Fruit fly (Drosophila melanogaster) whole organism, prepupa: Measurements from ENCODE around the gene car.
A peak's percentile ranks its signal among the peaks of the same experiment; 100 is the strongest.

Source experiments
- CG10669 ChIP-seq: fragments of 200-800 bp; sonication (Bioruptor generic); optimal IDR thresholded peaks from 3 replicates; lab custom pipeline; 2018; ENCODE audit warnings: missing biosample characterization, mild to moderate bottlenecking, missing genetic modification characterization, moderate library complexity
- CG11762 ChIP-seq: fragments of 200-800 bp; sonication (Bioruptor generic); optimal IDR thresholded peaks from 3 replicates; lab custom pipeline; 2016; ENCODE audit warnings: missing biosample characterization, missing genetic modification characterization; ENCODE audit not compliant: insufficient read depth
- CG11902 ChIP-seq: fragments of 200-800 bp; sonication (Bioruptor generic); optimal IDR thresholded peaks from 3 replicates; lab custom pipeline; 2016; ENCODE audit warnings: missing biosample characterization, missing genetic modification characterization
- CG1621 ChIP-seq: fragments of 200-800 bp; sonication (Bioruptor generic); optimal IDR thresholded peaks from 3 replicates; lab custom pipeline; 2018; ENCODE audit warnings: missing biosample characterization, mild to moderate bottlenecking, missing genetic modification characterization
- CG16779 ChIP-seq: fragments of 200-800 bp; sonication (Bioruptor generic); optimal IDR thresholded peaks from 3 replicates; lab custom pipeline; 2017; ENCODE audit warnings: missing biosample characterization, mild to moderate bottlenecking, missing genetic modification characterization
- CG3032 ChIP-seq: fragments of 200-800 bp; optimal IDR thresholded peaks from 2 replicates; lab custom pipeline; 2019; ENCODE audit warnings: missing biosample characterization, mild to moderate bottlenecking, missing genetic modification characterization, moderate library complexity
- CG31627 ChIP-seq: fragments of 200-800 bp; sonication (Bioruptor generic); optimal IDR thresholded peaks from 3 replicates; lab custom pipeline; 2016; ENCODE audit warnings: missing biosample characterization, missing genetic modification characterization
- CG32006 ChIP-seq: fragments of 200-800 bp; sonication (Bioruptor generic); optimal IDR thresholded peaks from 3 replicates; lab custom pipeline; 2017; ENCODE audit warnings: missing biosample characterization, mild to moderate bottlenecking, missing genetic modification characterization
- CG4318 ChIP-seq: fragments of 200-800 bp; sonication (Bioruptor generic); optimal IDR thresholded peaks from 3 replicates; lab custom pipeline; 2017; ENCODE audit warnings: missing biosample characterization, mild to moderate bottlenecking, missing genetic modification characterization
- CG6792 ChIP-seq: fragments of 200-800 bp; sonication (Bioruptor generic); optimal IDR thresholded peaks from 3 replicates; lab custom pipeline; 2016; ENCODE audit warnings: missing biosample characterization, missing genetic modification characterization
- CG6808 ChIP-seq: fragments of 200-800 bp; sonication (Bioruptor generic); optimal IDR thresholded peaks from 3 replicates; lab custom pipeline; 2017; ENCODE audit warnings: missing biosample characterization, missing genetic modification characterization, mild to moderate bottlenecking, moderate library complexity, missing genetic modification reagents
- CG7368 ChIP-seq: fragments of 200-800 bp; sonication (Bioruptor generic); optimal IDR thresholded peaks from 3 replicates; lab custom pipeline; 2016; ENCODE audit warnings: missing biosample characterization, missing genetic modification characterization
- CG8119 ChIP-seq: fragments of 200-800 bp; sonication (Bioruptor generic); IDR thresholded peaks from 3 replicates; pipeline ENCODE4 v1.3.6; 2022; ENCODE audit warnings: missing biosample characterization, missing genetic modification characterization
- CG8319 ChIP-seq: fragments of 200-800 bp; sonication (Bioruptor generic); optimal IDR thresholded peaks from 3 replicates; lab custom pipeline; 2016; ENCODE audit warnings: missing biosample characterization, missing genetic modification characterization
- CG9139 ChIP-seq: fragments of 200-800 bp; sonication (Bioruptor generic); optimal IDR thresholded peaks from 3 replicates; lab custom pipeline; 2017; ENCODE audit warnings: missing biosample characterization, mild to moderate bottlenecking, missing genetic modification characterization
- Eip78C ChIP-seq: fragments of 200-800 bp; sonication (Bioruptor generic); peaks from one replicate; lab custom pipeline; 2016; ENCODE audit warnings: missing biosample characterization, missing genetic modification characterization
- Eip93F ChIP-seq: fragments of 200-800 bp; sonication (Bioruptor generic); optimal IDR thresholded peaks from 2 replicates; lab custom pipeline; 2016; ENCODE audit warnings: missing biosample characterization, mild to moderate bottlenecking, missing genetic modification characterization
- Ets21C ChIP-seq: fragments of 200-800 bp; sonication (Bioruptor generic); optimal IDR thresholded peaks from 3 replicates; lab custom pipeline; 2016; ENCODE audit warnings: missing biosample characterization, missing genetic modification characterization
- Hr38 ChIP-seq: sonication (Bioruptor generic); optimal IDR thresholded peaks from 2 replicates; lab custom pipeline; 2016; ENCODE audit warnings: missing biosample characterization, missing genetic modification characterization
- Hr39 ChIP-seq: fragments of 200-800 bp; sonication (Bioruptor generic); optimal IDR thresholded peaks from 2 replicates; lab custom pipeline; 2016; ENCODE audit warnings: missing biosample characterization, missing genetic modification characterization
- Hr4 ChIP-seq: fragments of 200-800 bp; sonication (Bioruptor generic); optimal IDR thresholded peaks from 3 replicates; lab custom pipeline; 2016; ENCODE audit warnings: missing biosample characterization, missing genetic modification characterization
- Lpt ChIP-seq: fragments of 200-800 bp; sonication (Bioruptor generic); optimal IDR thresholded peaks from 3 replicates; lab custom pipeline; 2016; ENCODE audit warnings: missing biosample characterization, missing genetic modification characterization
- OdsH ChIP-seq: fragments of 200-800 bp; sonication (Bioruptor generic); optimal IDR thresholded peaks from 3 replicates; lab custom pipeline; 2016; ENCODE audit warnings: missing biosample characterization, missing genetic modification characterization
- Smox ChIP-seq: fragments of 200-800 bp; sonication (Bioruptor generic); optimal IDR thresholded peaks from 3 replicates; lab custom pipeline; 2016; ENCODE audit warnings: missing biosample characterization, missing genetic modification characterization
- Sox14 ChIP-seq: fragments of 200-800 bp; sonication (Bioruptor generic); optimal IDR thresholded peaks from 3 replicates; lab custom pipeline; 2016; ENCODE audit warnings: missing biosample characterization, missing genetic modification characterization
- Sox15 ChIP-seq: fragments of 200-800 bp; sonication (Bioruptor generic); optimal IDR thresholded peaks from 3 replicates; lab custom pipeline; 2016; ENCODE audit warnings: missing biosample characterization, missing genetic modification characterization
- eg ChIP-seq: fragments of 200-800 bp; sonication (Bioruptor generic); IDR thresholded peaks from 3 replicates; pipeline ENCODE4 v1.3.6; 2022; ENCODE audit warnings: missing biosample characterization, missing genetic modification characterization
- esn ChIP-seq: fragments of 200-800 bp; sonication (Bioruptor generic); optimal IDR thresholded peaks from 2 replicates; lab custom pipeline; 2016; ENCODE audit warnings: missing biosample characterization, mild to moderate bottlenecking, missing genetic modification characterization, moderate library complexity
- fd59A ChIP-seq: fragments of 200-800 bp; sonication (Bioruptor generic); optimal IDR thresholded peaks from 2 replicates; lab custom pipeline; 2017; ENCODE audit warnings: missing biosample characterization, mild to moderate bottlenecking, missing genetic modification characterization, missing genetic modification reagents
- fkh ChIP-seq: fragments of 200-800 bp; sonication (Bioruptor generic); optimal IDR thresholded peaks from 3 replicates; lab custom pipeline; 2017; ENCODE audit warnings: missing biosample characterization, mild to moderate bottlenecking, missing genetic modification characterization, moderate library complexity
- net ChIP-seq: fragments of 200-800 bp; sonication (Bioruptor generic); optimal IDR thresholded peaks from 3 replicates; lab custom pipeline; 2016; ENCODE audit warnings: missing biosample characterization, missing genetic modification characterization
- pdm3 ChIP-seq: fragments of 200-800 bp; sonication (Bioruptor generic); optimal IDR thresholded peaks from 3 replicates; lab custom pipeline; 2016; ENCODE audit warnings: missing biosample characterization, missing genetic modification characterization
- salr ChIP-seq, 2 experiments: fragments of 200-800 bp; sonication (Bioruptor generic); optimal IDR thresholded peaks; 3 replicates each; lab custom pipeline; 2016 to 2018; ENCODE audit warnings: missing biosample characterization in 2 of 2, missing genetic modification characterization in 2 of 2, mild to moderate bottlenecking in 1 of 2
- spab ChIP-seq: fragments of 200-800 bp; sonication (Bioruptor generic); optimal IDR thresholded peaks from 2 replicates; lab custom pipeline; 2017; ENCODE audit warnings: missing biosample characterization, mild to moderate bottlenecking, missing genetic modification characterization, missing genetic modification reagents
- ss ChIP-seq, 2 experiments: fragments of 200-800 bp; sonication (Bioruptor generic); optimal IDR thresholded peaks; 2 replicates in 1 of 2; 3 replicates in 1 of 2; lab custom pipeline; 2017 to 2018; ENCODE audit warnings: mild to moderate bottlenecking in 2 of 2, missing biosample characterization in 2 of 2, missing genetic modification characterization in 2 of 2, moderate library complexity in 1 of 2
- svp ChIP-seq: fragments of 200-800 bp; sonication (Bioruptor generic); peaks from one replicate; lab custom pipeline; 2016; ENCODE audit warnings: missing biosample characterization, missing genetic modification characterization
- vri ChIP-seq: fragments of 200-800 bp; sonication (Bioruptor generic); optimal IDR thresholded peaks from 3 replicates; lab custom pipeline; 2016; ENCODE audit warnings: missing biosample characterization, mild to moderate bottlenecking, missing genetic modification characterization

Gene car

dm6 chrX:19579648-19580301 lies 14.0 kb downstream of the car start, which contains the start of gene Tao:
Gene Tao, minus strand, starts transcription at chrX:19579800.
- TF ChIP-seq CG4318 (GFP tag; lab: Kevin White, UChicago) (no peak), Eip78C (GFP tag; lab: Kevin White, UChicago) (peak; percentile 65), Hr39 (GFP tag; lab: Kevin White, UChicago) (peak; percentile 1), CG1621 (tag; lab: Kevin White, UChicago) (peak; percentile 32), net (GFP tag; lab: Kevin White, UChicago) (no peak), eg (GFP tag; lab: Robert Waterston, UW) (no peak), Eip93F (no peak), pdm3 (GFP tag; lab: Kevin White, UChicago) (no peak), CG6792 (GFP tag; lab: Kevin White, UChicago) (no peak), salr (GFP tag; optimal IDR thresholded peaks at IDR 0.05; lab: Kevin White, UChicago) (no peak)

- TF ChIP-seq CG9139 (GFP tag; lab: Kevin White, UChicago) (no peak), CG32006 (GFP tag; lab: Kevin White, UChicago) (peak; percentile 23), Ets21C (GFP tag; lab: Kevin White, UChicago) (no peak), Hr38 (GFP tag; lab: Kevin White, UChicago) (no peak), CG8119 (no peak), CG10669 (GFP tag; lab: Kevin White, UChicago) (no peak), CG16779 (tag; lab: Kevin White, UChicago) (no peak), CG3032 (tag; lab: Kevin White, UChicago) (no peak), eg (GFP tag; lab: Robert Waterston, UW) (no peak), fd59A (no peak), Hr4 (GFP tag; lab: Kevin White, UChicago) (no peak), net (GFP tag; lab: Kevin White, UChicago) (peak; percentile 4), Sox14 (GFP tag; lab: Kevin White, UChicago) (no peak), svp (no peak), Eip78C (GFP tag; lab: Kevin White, UChicago) (no peak)
These were observed 16.1 kb downstream of the car start, which contains the start of gene CG14218 for dm6 chrX:19581881-19582280. Gene CG14218, minus strand, starts transcription at chrX:19581981.

DNA sequence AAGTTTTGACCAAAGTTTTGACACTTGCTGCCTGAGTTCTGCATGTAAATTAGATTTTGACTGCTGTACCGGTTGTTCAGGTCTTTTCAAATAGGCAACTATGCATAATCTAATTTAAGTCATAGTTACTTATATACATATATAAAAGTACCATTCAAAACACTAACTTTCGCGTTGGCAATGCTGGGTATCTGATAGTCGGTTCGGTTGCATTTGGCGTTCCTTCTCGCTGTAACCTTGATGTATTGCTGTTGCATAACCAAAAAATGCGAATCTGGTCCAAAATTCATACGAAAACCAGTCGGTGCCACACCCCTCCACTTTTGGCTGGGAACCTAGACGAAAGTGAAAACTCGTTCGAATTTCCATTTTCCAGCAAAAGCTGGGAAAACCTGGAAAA lies 16.9 kb downstream of the car start:
- TF ChIP-seq OdsH (no peak), CG31627 (GFP tag; lab: Kevin White, UChicago) (no peak), CG6808 (GFP tag; lab: Kevin White, UChicago) (no peak), CG16779 (tag; lab: Kevin White, UChicago) (no peak), CG32006 (GFP tag; lab: Kevin White, UChicago) (no peak), CG11762 (GFP tag; lab: Kevin White, UChicago) (no peak), Smox (no peak), CG7368 (GFP tag; lab: Kevin White, UChicago) (no peak), esn (no peak), fkh (GFP tag; lab: Kevin White, UChicago) (no peak), CG8119 (no peak), Lpt (no peak), CG9139 (GFP tag; lab: Kevin White, UChicago) (no peak), ss (GFP tag; optimal IDR thresholded peaks at IDR 0.05; lab: Kevin White, UChicago) (no peak)

- no peak for TF ChIP-seq Lpt
- TF ChIP-seq Smox: no peak
- TF ChIP-seq Sox15 (GFP tag; lab: Kevin White, UChicago): no peak
- no peak for TF ChIP-seq CG8319
- no peak for TF ChIP-seq spab
- TF ChIP-seq Hr4 (GFP tag; lab: Kevin White, UChicago): no peak
- no peak for TF ChIP-seq Ets21C (GFP tag; lab: Kevin White, UChicago)
- TF ChIP-seq vri (GFP tag; lab: Kevin White, UChicago): no peak
- TF ChIP-seq CG11902 (GFP tag; lab: Kevin White, UChicago): no peak
- TF ChIP-seq fkh (GFP tag; lab: Kevin White, UChicago): no peak
- no peak for TF ChIP-seq CG6792 (GFP tag; lab: Kevin White, UChicago)
These were observed 17.5 kb downstream of the car start, which contains the start of gene CG14204 for dm6 chrX:19583317-19583716. Gene CG14204, plus strand, starts transcription at chrX:19583617.
